Worm (Caenorhabditis elegans): ENCODE data around the gene hlh-32.

Gene hlh-32

DNA sequence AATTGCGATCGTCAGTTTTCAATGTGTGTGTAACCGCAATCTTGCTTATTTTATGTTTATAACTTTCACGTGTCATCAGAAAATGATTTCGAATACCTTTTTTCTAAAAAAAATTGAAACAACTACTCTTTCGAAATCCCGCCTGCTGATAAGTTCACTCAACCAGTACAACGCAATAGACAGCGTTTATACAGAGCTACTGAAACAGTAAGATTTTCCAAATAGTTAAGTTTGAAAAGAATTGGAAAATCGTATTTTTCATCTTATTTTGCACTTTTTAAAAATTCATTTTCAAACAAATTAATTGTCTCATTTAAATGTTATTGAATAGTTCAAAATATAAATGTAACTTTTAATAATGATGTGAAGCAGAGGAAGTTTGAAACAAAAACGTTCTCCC, 6.5 kb downstream of the hlh-32 start:
- no peak for TF ChIP-seq Y105C5A.15 (GFP tag; IDR thresholded peaks at IDR 0.05)
- TF ChIP-seq nhr-25 (tag; optimal IDR thresholded peaks at IDR 0.05; ENCODE audit: borderline replicate concordance, insufficient read depth): no peak
- no peak for TF ChIP-seq dmd-9 (GFP tag; IDR thresholded peaks at IDR 0.05)

- TF ChIP-seq aha-1 (tag): peak; percentile 91
- no peak for TF ChIP-seq jun-1 (tag; optimal IDR thresholded peaks at IDR 0.05)
- peak in 1 of 2 experiments; percentile 67 for TF ChIP-seq unc-62 (GFP tag; optimal IDR thresholded peaks at IDR 0.05 in 1 of 2)
- no peak for TF ChIP-seq unc-62 (tag; optimal IDR thresholded peaks at IDR 0.05)
Measured at ce11 chrIV:16146063-16146462, 13.8 kb downstream of the hlh-32 start.

DNA sequence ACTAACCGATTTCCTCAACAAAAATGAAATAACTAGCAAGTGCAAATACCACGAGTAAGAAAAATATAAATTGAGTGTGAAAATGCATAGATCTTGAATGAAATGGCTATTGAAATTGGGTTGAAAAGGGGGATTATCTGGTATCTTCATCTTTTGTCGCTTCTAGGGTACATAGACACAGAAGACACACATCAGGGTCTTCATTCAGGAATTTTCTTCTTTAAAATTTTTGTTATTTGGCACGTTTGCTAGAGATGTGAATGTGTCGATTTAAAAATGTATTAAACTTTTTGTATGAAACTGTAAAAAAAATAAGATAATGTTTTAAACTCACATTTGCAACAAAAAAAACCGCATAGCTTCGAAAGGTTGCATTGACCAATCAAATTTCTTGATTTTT, 14.8 kb downstream of the hlh-32 start, which contains the start of gene Y105C5B.25:
Gene Y105C5B.25, minus strand, starts transcription at position 101 of the 400 bp plus-strand sequence.
- peak in 1 of 2 experiments; percentile 69 for TF ChIP-seq unc-62 (GFP tag; optimal IDR thresholded peaks at IDR 0.05 in 1 of 2)
- no peak for TF ChIP-seq unc-62 (tag; optimal IDR thresholded peaks at IDR 0.05)
- TF ChIP-seq nhr-28 (tag; optimal IDR thresholded peaks at IDR 0.05): no peak

DNA sequence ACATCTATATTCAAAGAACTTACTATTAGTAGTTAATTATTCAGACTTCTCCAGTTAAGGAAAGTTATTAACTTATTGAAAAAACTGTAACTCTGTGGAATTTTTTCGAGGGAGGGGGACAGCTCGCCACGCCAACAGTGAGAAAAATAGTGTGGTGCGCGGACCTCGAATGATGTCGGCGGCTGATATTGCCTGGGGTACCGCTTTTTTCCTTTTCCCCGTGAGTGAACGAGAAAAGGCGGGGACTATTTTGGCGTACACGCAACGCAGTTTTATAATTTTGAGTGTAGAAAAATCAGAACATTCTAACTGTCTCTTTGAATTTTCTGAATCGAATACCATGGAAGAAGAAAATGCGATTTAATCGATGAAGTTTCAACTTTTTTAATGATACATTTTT, 22.0 kb downstream of the hlh-32 start:
- peak; percentile 75 for TF ChIP-seq snpc-1.2 (GFP tag; IDR thresholded peaks at IDR 0.05)

ce11 chrIV:16167331-16167730, 35.1 kb downstream of the hlh-32 start:
- peak; percentile 69 for TF ChIP-seq mep-1 (tag; optimal IDR thresholded peaks at IDR 0.05)
- TF ChIP-seq ceh-20 (GFP tag; IDR thresholded peaks at IDR 0.05): peak; percentile 43; the same call in 1 of the 2 replicates
- peak; percentile 90 for TF ChIP-seq snpc-1.2 (GFP tag; IDR thresholded peaks at IDR 0.05)
- peak; percentile 14; the same call in 1 of the 2 replicates for TF ChIP-seq hmg-1.1 (GFP tag; IDR thresholded peaks at IDR 0.05)
- TF ChIP-seq zfp-3 (GFP tag; conservative IDR thresholded peaks at IDR 0.05): peak; percentile 83; the same call in 1 of the 2 replicates
- TF ChIP-seq duxl-1 (tag; optimal IDR thresholded peaks at IDR 0.05; ENCODE audit: poor library complexity): peak; percentile 62
- TF ChIP-seq hlh-11 (tag; optimal IDR thresholded peaks at IDR 0.05): peak; percentile 5
- peak; percentile 55 for TF ChIP-seq dve-1 (tag; optimal IDR thresholded peaks at IDR 0.05; ENCODE audit: insufficient read depth)
- peak; percentile 16 for TF ChIP-seq sdz-12 (GFP tag; optimal IDR thresholded peaks at IDR 0.05)
- peak; percentile 72; the same call in 1 of the 2 replicates for TF ChIP-seq nhr-42 (GFP tag; IDR thresholded peaks at IDR 0.05)
- 0 out of 2 replicates have a peak, but pooled peaks have one; percentile 39 for TF ChIP-seq php-3 (GFP tag; IDR thresholded peaks at IDR 0.05)
- TF ChIP-seq F44E2.7 (GFP tag; IDR thresholded peaks at IDR 0.05): 0 out of 2 replicates have a peak, but pooled peaks have one; percentile 38
- peak in 1 of 2 experiments; percentile 6 for TF ChIP-seq lsy-2 (tag; optimal IDR thresholded peaks at IDR 0.05)
- TF ChIP-seq T26A8.4 (GFP tag; IDR thresholded peaks at IDR 0.05): peak; percentile 41
- TF ChIP-seq dmd-6 (GFP tag; IDR thresholded peaks at IDR 0.05): peak; percentile 15; the same call in 1 of the 2 replicates
- peak; percentile 13 for TF ChIP-seq nhr-102 (tag; optimal IDR thresholded peaks at IDR 0.05)
- peak; percentile 13 for TF ChIP-seq nhr-77 (tag; optimal IDR thresholded peaks at IDR 0.05)
- peak in 1 of 2 experiments; percentile 28 for TF ChIP-seq daf-16 (GFP tag; optimal IDR thresholded peaks at IDR 0.05)
- TF ChIP-seq daf-16 (tag; optimal IDR thresholded peaks at IDR 0.05): peak; percentile 36
- TF ChIP-seq mdt-29 (GFP tag; IDR thresholded peaks at IDR 0.05): peak; percentile 44; the same call in 1 of the 2 replicates

- peak; percentile 48 for TF ChIP-seq ama-1 (optimal IDR thresholded peaks at IDR 0.05)
- no peak for TF ChIP-seq mep-1 (tag; optimal IDR thresholded peaks at IDR 0.05)
- TF ChIP-seq dmd-6 (GFP tag; IDR thresholded peaks at IDR 0.05): peak; percentile 8; the same call in 1 of the 2 replicates
- TF ChIP-seq unc-39 (tag; optimal IDR thresholded peaks at IDR 0.05): no peak
- TF ChIP-seq dpl-1 (GFP tag; optimal IDR thresholded peaks at IDR 0.05): no peak
- no peak for TF ChIP-seq spr-1 (tag; optimal IDR thresholded peaks at IDR 0.05)
- no peak for TF ChIP-seq hif-1 (tag; optimal IDR thresholded peaks at IDR 0.05)
- no peak for TF ChIP-seq fkh-10 (GFP tag; optimal IDR thresholded peaks at IDR 0.05)
- peak; percentile 19; the same call in 1 of the 2 replicates for TF ChIP-seq set-16 (GFP tag; IDR thresholded peaks at IDR 0.05)
- no peak for TF ChIP-seq nhr-102 (tag; optimal IDR thresholded peaks at IDR 0.05)
- no peak for TF ChIP-seq snpc-1.2 (GFP tag; IDR thresholded peaks at IDR 0.05)
- no peak for TF ChIP-seq hlh-11 (tag; optimal IDR thresholded peaks at IDR 0.05)
- peak; percentile 89 for TF ChIP-seq aha-1 (tag)
- 0 out of 2 replicates have a peak, but pooled peaks have one; percentile 19 for TF ChIP-seq zfp-3 (GFP tag; conservative IDR thresholded peaks at IDR 0.05)
Measured at ce11 chrIV:16167941-16168340, 35.7 kb downstream of the hlh-32 start.
